Worm (Caenorhabditis elegans): ENCODE measurements around the gene emb-8.

Gene emb-8

ce11 chrIII:5208992-5209391, 9.5 kb upstream of the emb-8 start, which contains the start of gene syx-16:
Gene syx-16 (minus strand): TSS chrIII:5209109.
- peak in 1 of 2 experiments; percentile 8 for TF ChIP-seq lsy-2 (tag; optimal IDR thresholded peaks at IDR 0.05)
- TF ChIP-seq nhr-21 (tag; optimal IDR thresholded peaks at IDR 0.05): no peak

ce11 chrIII:5206861-5207414, 7.5 kb upstream of the emb-8 start, which contains the start of gene morc-1:
Gene morc-1 (minus strand): TSS chrIII:5206911.
- TF ChIP-seq unc-39 (tag; optimal IDR thresholded peaks at IDR 0.05) (no peak), nhr-129 (tag; optimal IDR thresholded peaks at IDR 0.05) (no peak), aly-2 (tag; optimal IDR thresholded peaks at IDR 0.05) (no peak), nhr-237 (tag; optimal IDR thresholded peaks at IDR 0.05) (no peak), zag-1 (tag; optimal IDR thresholded peaks at IDR 0.05) (no peak), Y55F3AM.14 (GFP tag; optimal IDR thresholded peaks at IDR 0.05) (no peak), sem-4 (tag; optimal IDR thresholded peaks at IDR 0.05) (no peak), unc-55 (GFP tag; optimal IDR thresholded peaks at IDR 0.05) (no peak), mbf-1 (tag; optimal IDR thresholded peaks at IDR 0.05) (no peak), alr-1 (tag; optimal IDR thresholded peaks at IDR 0.05) (no peak), ama-1 (optimal IDR thresholded peaks at IDR 0.05) (no peak), nhr-25 (tag; optimal IDR thresholded peaks at IDR 0.05) (no peak)

- TF ChIP-seq fos-1 (tag; optimal IDR thresholded peaks at IDR 0.05) (no peak), snpc-4 (tag; optimal IDR thresholded peaks at IDR 0.05) (no peak), blmp-1 (tag; optimal IDR thresholded peaks at IDR 0.05; ENCODE audit: insufficient read depth) (no peak), crh-2 (tag; optimal IDR thresholded peaks at IDR 0.05) (no peak), egl-27 (tag; optimal IDR thresholded peaks at IDR 0.05) (no peak), sem-4 (tag; optimal IDR thresholded peaks at IDR 0.05) (no peak), sma-9 (GFP tag; optimal IDR thresholded peaks at IDR 0.05) (no peak), sma-9 (tag; optimal IDR thresholded peaks at IDR 0.05) (no peak), peb-1 (tag; optimal IDR thresholded peaks at IDR 0.05) (no peak), nhr-77 (tag; optimal IDR thresholded peaks at IDR 0.05) (no peak), aly-2 (tag; optimal IDR thresholded peaks at IDR 0.05) (no peak), unc-55 (GFP tag; optimal IDR thresholded peaks at IDR 0.05) (no peak), unc-39 (tag; optimal IDR thresholded peaks at IDR 0.05) (no peak), R02D3.7 (tag; optimal IDR thresholded peaks at IDR 0.05) (no peak), ztf-11 (tag; optimal IDR thresholded peaks at IDR 0.05) (no peak), mab-5 (tag; optimal IDR thresholded peaks at IDR 0.05) (no peak), nhr-237 (tag; optimal IDR thresholded peaks at IDR 0.05) (no peak), dmd-4 (tag; optimal IDR thresholded peaks at IDR 0.05) (no peak), elt-3 (tag; optimal IDR thresholded peaks at IDR 0.05) (no peak), ama-1 (optimal IDR thresholded peaks at IDR 0.05) (no peak), nhr-23 (tag; optimal IDR thresholded peaks at IDR 0.05) (no peak)
Measured at ce11 chrIII:5203310-5203709, 3.8 kb upstream of the emb-8 start.

ce11 chrIII:5202641-5203040, 3.2 kb upstream of the emb-8 start:
- TF ChIP-seq gmeb-1 (tag; optimal IDR thresholded peaks at IDR 0.05): peak; percentile 54
- TF ChIP-seq nhr-25 (tag; optimal IDR thresholded peaks at IDR 0.05): peak; percentile 92
- TF ChIP-seq alr-1 (tag; optimal IDR thresholded peaks at IDR 0.05): no peak
- TF ChIP-seq sma-9 (GFP tag; optimal IDR thresholded peaks at IDR 0.05): peak; percentile 80
- no peak for TF ChIP-seq sma-9 (tag; optimal IDR thresholded peaks at IDR 0.05)
- TF ChIP-seq snpc-4 (tag; optimal IDR thresholded peaks at IDR 0.05): no peak
- peak; percentile 55 for TF ChIP-seq nhr-21 (tag; optimal IDR thresholded peaks at IDR 0.05)
- peak; percentile 45 for TF ChIP-seq unc-55 (GFP tag; optimal IDR thresholded peaks at IDR 0.05)
- TF ChIP-seq peb-1 (tag; optimal IDR thresholded peaks at IDR 0.05): no peak
- TF ChIP-seq lin-13 (GFP tag; optimal IDR thresholded peaks at IDR 0.05): peak; percentile 55
- peak; percentile 80 for TF ChIP-seq nhr-129 (tag; optimal IDR thresholded peaks at IDR 0.05)
- TF ChIP-seq nhr-6 (tag; optimal IDR thresholded peaks at IDR 0.05): peak; percentile 71
- no peak for TF ChIP-seq Y55F3AM.14 (GFP tag; optimal IDR thresholded peaks at IDR 0.05)
- peak; percentile 74 for TF ChIP-seq C34F6.9 (tag; optimal IDR thresholded peaks at IDR 0.05)
- TF ChIP-seq F13H6.1 (tag; optimal IDR thresholded peaks at IDR 0.05): peak; percentile 54
- peak; percentile 85 for TF ChIP-seq fos-1 (tag; optimal IDR thresholded peaks at IDR 0.05)
- TF ChIP-seq aly-2 (tag; optimal IDR thresholded peaks at IDR 0.05): no peak
- TF ChIP-seq crh-2 (tag; optimal IDR thresholded peaks at IDR 0.05): peak; percentile 86
- TF ChIP-seq lsy-2 (tag; optimal IDR thresholded peaks at IDR 0.05): peak; percentile 7 to 51
- peak; percentile 51 for TF ChIP-seq ztf-4 (tag; optimal IDR thresholded peaks at IDR 0.05)
- TF ChIP-seq blmp-1 (tag; optimal IDR thresholded peaks at IDR 0.05; ENCODE audit: insufficient read depth): peak; percentile 70
- TF ChIP-seq sma-3 (GFP tag; optimal IDR thresholded peaks at IDR 0.05): peak; percentile 63
- TF ChIP-seq egl-27 (tag; optimal IDR thresholded peaks at IDR 0.05): peak; percentile 51
